Worm (Caenorhabditis elegans) whole organism, L3 larva: ENCODE data around the gene T20D3.5.

Source experiments
- ZK546.5 ChIP-seq: sonication (generic microtip); optimal IDR thresholded peaks from 2 replicates; lab custom pipeline; 2017; ENCODE audit warnings: missing biosample characterization, missing genetic modification characterization
- ceh-82 ChIP-seq: fragments of 150-350 bp; optimal IDR thresholded peaks from 2 replicates; lab custom pipeline; 2014; ENCODE audit warnings: missing biosample characterization, missing genetic modification characterization
- ceh-9 ChIP-seq: sonication (generic microtip); optimal IDR thresholded peaks from 2 replicates; lab custom pipeline; 2018; ENCODE audit warnings: missing biosample characterization, missing genetic modification characterization
- egl-27 ChIP-seq: sonication (generic microtip); optimal IDR thresholded peaks from 4 replicates; lab custom pipeline; 2017; ENCODE audit warnings: missing biosample characterization, missing genetic modification reagents, missing genetic modification characterization
- elt-2 ChIP-seq: sonication (generic microtip); optimal IDR thresholded peaks from 2 replicates; lab custom pipeline; 2016; ENCODE audit warnings: missing genetic modification reagents, mild to moderate bottlenecking, missing genetic modification characterization, missing compliant biosample characterization
- eor-1 ChIP-seq, 2 experiments: fragments of 150-350 bp; optimal IDR thresholded peaks; 2 replicates each; lab custom pipeline; 2014 to 2018; ENCODE audit warnings: missing biosample characterization in 2 of 2, missing genetic modification characterization in 2 of 2
- fkh-10 ChIP-seq: sonication (generic microtip); optimal IDR thresholded peaks from 2 replicates; lab custom pipeline; 2017; ENCODE audit warnings: missing biosample characterization, missing genetic modification reagents, missing genetic modification characterization
- hmg-11 ChIP-seq: sonication (generic microtip); optimal IDR thresholded peaks from 2 replicates; lab custom pipeline; 2016; ENCODE audit warnings: missing genetic modification characterization, missing compliant biosample characterization
- jun-1 ChIP-seq: fragments of 150-350 bp; optimal IDR thresholded peaks from 2 replicates; lab custom pipeline; 2014; ENCODE audit warnings: missing biosample characterization, missing genetic modification reagents, missing genetic modification characterization

- TF ChIP-seq egl-27 (no peak), ceh-82 (no peak), elt-2 (tag; lab: Kevin White, UChicago) (no peak), hmg-11 (tag; lab: Kevin White, UChicago) (no peak), fkh-10 (GFP tag; lab: Kevin White, UChicago) (no peak), ceh-9 (tag; lab: Kevin White, UChicago) (no peak), ZK546.5 (tag; lab: Kevin White, UChicago) (no peak), eor-1 (tag; optimal IDR thresholded peaks at IDR 0.05; lab: Kevin White, UChicago) (no peak), jun-1 (tag; lab: Kevin White, UChicago) (no peak)
Measured at ce11 chrIV:9299145-9299544, 37.7 kb upstream of the T20D3.5 start, which contains the start of gene F49C12.2.
